Worm (Caenorhabditis elegans): ENCODE data around the gene sru-37.

The sru-37 gene

ce11 chrV:9816390-9816789, 11.1 kb downstream of the sru-37 start, which contains the start of gene sru-31:
Gene sru-31 (plus strand): TSS chrV:9816690.
- TF ChIP-seq elt-1 (tag; optimal IDR thresholded peaks at IDR 0.05; ENCODE audit: borderline replicate concordance, insufficient read depth) = no peak
- no peak for TF ChIP-seq flh-1 (GFP tag; optimal IDR thresholded peaks at IDR 0.05)
- TF ChIP-seq ham-2 (GFP tag; optimal IDR thresholded peaks at IDR 0.05) = no peak
- no peak for TF ChIP-seq ceh-83 (GFP tag; optimal IDR thresholded peaks at IDR 0.05)
- no peak for TF ChIP-seq cnd-1 (tag; optimal IDR thresholded peaks at IDR 0.05)
- TF ChIP-seq lin-13 (tag; optimal IDR thresholded peaks at IDR 0.05) = no peak
- TF ChIP-seq sptf-1 (tag; optimal IDR thresholded peaks at IDR 0.05) = no peak
- TF ChIP-seq pha-4 (tag; optimal IDR thresholded peaks at IDR 0.05) = no peak
- no peak for TF ChIP-seq tbx-8 (GFP tag; optimal IDR thresholded peaks at IDR 0.05)

- TF ChIP-seq drap-1 (GFP tag; optimal IDR thresholded peaks at IDR 0.05) (no peak), lin-32 (GFP tag; optimal IDR thresholded peaks at IDR 0.05) (no peak), sptf-1 (tag; optimal IDR thresholded peaks at IDR 0.05) (no peak), hlh-1 (tag; optimal IDR thresholded peaks at IDR 0.05) (no peak), bed-3 (GFP tag; optimal IDR thresholded peaks at IDR 0.05) (no peak), mls-2 (tag; optimal IDR thresholded peaks at IDR 0.05) (no peak), nhr-76 (tag; optimal IDR thresholded peaks at IDR 0.05) (no peak), tbx-8 (GFP tag; optimal IDR thresholded peaks at IDR 0.05) (no peak), blmp-1 (tag; optimal IDR thresholded peaks at IDR 0.05) (no peak), ceh-39 (tag; optimal IDR thresholded peaks at IDR 0.05) (no peak), ceh-83 (GFP tag; optimal IDR thresholded peaks at IDR 0.05) (no peak), elt-1 (tag; optimal IDR thresholded peaks at IDR 0.05; ENCODE audit: borderline replicate concordance, insufficient read depth) (no peak), elt-3 (tag; optimal IDR thresholded peaks at IDR 0.05) (no peak), sem-2 (GFP tag; optimal IDR thresholded peaks at IDR 0.05) (no peak), ces-1 (GFP tag; optimal IDR thresholded peaks at IDR 0.05) (no peak), mep-1 (tag; optimal IDR thresholded peaks at IDR 0.05) (no peak), ceh-43 (GFP tag; optimal IDR thresholded peaks at IDR 0.05) (no peak), unc-62 (GFP tag; optimal IDR thresholded peaks at IDR 0.05) (no peak)
Measured at ce11 chrV:9821724-9822123, 16.5 kb downstream of the sru-37 start, which contains the start of gene str-193. Gene str-193 (minus strand): TSS chrV:9821824.

DNA sequence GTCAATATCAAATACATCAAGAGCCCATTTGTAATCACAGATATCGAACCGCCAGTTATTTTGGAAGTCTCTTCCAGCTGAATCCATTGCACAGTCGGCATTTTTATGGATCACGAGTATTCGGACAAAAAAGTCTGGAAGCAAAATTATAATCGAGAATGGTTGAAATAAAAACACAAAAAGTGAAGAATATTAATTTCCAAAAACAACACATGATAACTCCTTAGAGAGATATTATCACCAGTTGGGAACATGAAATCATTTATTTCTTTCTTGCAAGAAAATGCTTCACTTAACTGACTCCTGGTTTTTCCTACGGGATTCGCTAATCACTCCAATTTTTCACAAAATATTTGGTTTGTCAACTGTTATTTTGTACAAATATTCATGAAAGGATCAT, 18.9 kb downstream of the sru-37 start, which contains the start of gene str-2:
TSS of gene str-2 (minus strand) at position 101 of the 400 bp plus-strand sequence.
- TF ChIP-seq nhr-12 (tag; optimal IDR thresholded peaks at IDR 0.05) = no peak
- no peak for TF ChIP-seq nhr-2 (tag; optimal IDR thresholded peaks at IDR 0.05)
- TF ChIP-seq ham-2 (GFP tag; optimal IDR thresholded peaks at IDR 0.05) = no peak
- no peak for TF ChIP-seq hlh-1 (tag; optimal IDR thresholded peaks at IDR 0.05)
- no peak for TF ChIP-seq cnd-1 (tag; optimal IDR thresholded peaks at IDR 0.05)
- TF ChIP-seq nhr-76 (tag; optimal IDR thresholded peaks at IDR 0.05) = no peak
- no peak for TF ChIP-seq zip-8 (tag; optimal IDR thresholded peaks at IDR 0.05)
- TF ChIP-seq unc-62 (GFP tag; optimal IDR thresholded peaks at IDR 0.05) = no peak
- no peak for TF ChIP-seq unc-39 (tag; optimal IDR thresholded peaks at IDR 0.05)
- no peak for TF ChIP-seq drap-1 (GFP tag; optimal IDR thresholded peaks at IDR 0.05)
- TF ChIP-seq lin-13 (tag; optimal IDR thresholded peaks at IDR 0.05) = no peak
- no peak for TF ChIP-seq nhr-237 (tag; optimal IDR thresholded peaks at IDR 0.05)

- no peak for TF ChIP-seq flh-1 (GFP tag; optimal IDR thresholded peaks at IDR 0.05)
- no peak for TF ChIP-seq hlh-1 (tag; optimal IDR thresholded peaks at IDR 0.05)
- TF ChIP-seq mab-5 (tag; optimal IDR thresholded peaks at IDR 0.05) = no peak
- peak; percentile 46 for TF ChIP-seq zip-8 (tag; optimal IDR thresholded peaks at IDR 0.05)
Measured at ce11 chrV:9833900-9834299, 28.6 kb downstream of the sru-37 start, which contains the start of gene sru-40. Gene sru-40 (minus strand): TSS chrV:9834000.

- TF ChIP-seq sptf-1 (tag; optimal IDR thresholded peaks at IDR 0.05) = no peak
- no peak for TF ChIP-seq ztf-11 (tag; optimal IDR thresholded peaks at IDR 0.05)
Measured at ce11 chrV:9835945-9836344, 30.7 kb downstream of the sru-37 start, which contains the start of gene sru-38. Gene sru-38 (minus strand): TSS chrV:9836045.

- no peak for TF ChIP-seq unc-62 (GFP tag; optimal IDR thresholded peaks at IDR 0.05)
- no peak for TF ChIP-seq sptf-1 (tag; optimal IDR thresholded peaks at IDR 0.05)
- no peak for TF ChIP-seq cnd-1 (tag; optimal IDR thresholded peaks at IDR 0.05)
- TF ChIP-seq drap-1 (GFP tag; optimal IDR thresholded peaks at IDR 0.05) = no peak
- no peak for TF ChIP-seq ztf-11 (tag; optimal IDR thresholded peaks at IDR 0.05)
- TF ChIP-seq lin-32 (GFP tag; optimal IDR thresholded peaks at IDR 0.05) = no peak
- no peak for TF ChIP-seq ceh-83 (GFP tag; optimal IDR thresholded peaks at IDR 0.05)
- TF ChIP-seq unc-120 (tag; optimal IDR thresholded peaks at IDR 0.05; ENCODE audit: poor library complexity, severe bottlenecking) = no peak
- no peak for TF ChIP-seq mls-2 (tag; optimal IDR thresholded peaks at IDR 0.05)
- no peak for TF ChIP-seq ham-2 (GFP tag; optimal IDR thresholded peaks at IDR 0.05)
- no peak for TF ChIP-seq snpc-4 (tag; optimal IDR thresholded peaks at IDR 0.05)
- no peak for TF ChIP-seq sem-2 (GFP tag; optimal IDR thresholded peaks at IDR 0.05)
- no peak for TF ChIP-seq bed-3 (GFP tag; optimal IDR thresholded peaks at IDR 0.05)
- TF ChIP-seq blmp-1 (tag; optimal IDR thresholded peaks at IDR 0.05) = no peak
- TF ChIP-seq nhr-12 (tag; optimal IDR thresholded peaks at IDR 0.05) = no peak
- no peak for TF ChIP-seq elt-1 (tag; optimal IDR thresholded peaks at IDR 0.05; ENCODE audit: borderline replicate concordance, insufficient read depth)
Measured at ce11 chrV:9837679-9838078, 32.4 kb downstream of the sru-37 start, which contains the start of gene srsx-21. Gene srsx-21 (plus strand): TSS chrV:9837979.

Measured in whole organism, mixed stage, embryonic.